Worm (Caenorhabditis elegans): ENCODE results near the gene R53.4.
A peak's percentile ranks its signal among the peaks of the same experiment; 100 is the strongest.

R53.4 gene

ce11 chrII:9936859-9937258 is 31.0 kb downstream of the R53.4 start, which contains the start of gene C05C10.3:
C05C10.3 (minus strand) TSS chrII:9936893.
- TF ChIP-seq tab-1 (GFP tag; IDR thresholded peaks at IDR 0.05), result no peak
- no peak for TF ChIP-seq ztf-29 (GFP tag; IDR thresholded peaks at IDR 0.05)
- no peak for TF ChIP-seq flt-1 (GFP tag; IDR thresholded peaks at IDR 0.05)
- TF ChIP-seq ztf-23 (GFP tag; IDR thresholded peaks at IDR 0.05), result no peak
- no peak for TF ChIP-seq ref-1 (GFP tag; conservative IDR thresholded peaks at IDR 0.05)
- no peak for TF ChIP-seq klf-2 (GFP tag; conservative IDR thresholded peaks at IDR 0.05)
- no peak for TF ChIP-seq med-1 (GFP tag; optimal IDR thresholded peaks at IDR 0.05; ENCODE audit: insufficient read depth)
- no peak for TF ChIP-seq cog-1 (tag; optimal IDR thresholded peaks at IDR 0.05)

- no peak for TF ChIP-seq ztf-29 (GFP tag; IDR thresholded peaks at IDR 0.05)
- TF ChIP-seq T22C8.4 (GFP tag; IDR thresholded peaks at IDR 0.05), result no peak
- no peak for TF ChIP-seq ref-1 (GFP tag; conservative IDR thresholded peaks at IDR 0.05)
- TF ChIP-seq klf-2 (GFP tag; conservative IDR thresholded peaks at IDR 0.05), result no peak
- no peak for TF ChIP-seq med-1 (GFP tag; optimal IDR thresholded peaks at IDR 0.05; ENCODE audit: insufficient read depth)
- no peak for TF ChIP-seq flt-1 (GFP tag; IDR thresholded peaks at IDR 0.05)
- TF ChIP-seq ztf-23 (GFP tag; IDR thresholded peaks at IDR 0.05), result no peak
- no peak for TF ChIP-seq cog-1 (tag; optimal IDR thresholded peaks at IDR 0.05)
- TF ChIP-seq tab-1 (GFP tag; IDR thresholded peaks at IDR 0.05), result no peak
Observed at ce11 chrII:9935664-9936063, 32.2 kb downstream of the R53.4 start.

ce11 chrII:9935044-9935599 is 32.7 kb downstream of the R53.4 start:
- TF ChIP-seq ztf-23 (GFP tag; IDR thresholded peaks at IDR 0.05) (no peak), cog-1 (tag; optimal IDR thresholded peaks at IDR 0.05) (no peak), tab-1 (GFP tag; IDR thresholded peaks at IDR 0.05) (no peak), ref-1 (GFP tag; conservative IDR thresholded peaks at IDR 0.05) (no peak), med-1 (GFP tag; optimal IDR thresholded peaks at IDR 0.05; ENCODE audit: insufficient read depth) (no peak)

- TF ChIP-seq ztf-23 (GFP tag; IDR thresholded peaks at IDR 0.05) (no peak), klf-2 (GFP tag; conservative IDR thresholded peaks at IDR 0.05) (no peak), ref-1 (GFP tag; conservative IDR thresholded peaks at IDR 0.05) (no peak), cog-1 (tag; optimal IDR thresholded peaks at IDR 0.05) (no peak), T22C8.4 (GFP tag; IDR thresholded peaks at IDR 0.05) (no peak), ztf-29 (GFP tag; IDR thresholded peaks at IDR 0.05) (no peak), tab-1 (GFP tag; IDR thresholded peaks at IDR 0.05) (no peak), flt-1 (GFP tag; IDR thresholded peaks at IDR 0.05) (no peak), med-1 (GFP tag; optimal IDR thresholded peaks at IDR 0.05; ENCODE audit: insufficient read depth) (no peak)
Observed at ce11 chrII:9934570-9934969, 33.3 kb downstream of the R53.4 start.

- TF ChIP-seq ztf-29 (GFP tag; IDR thresholded peaks at IDR 0.05), result no peak
- TF ChIP-seq T22C8.4 (GFP tag; IDR thresholded peaks at IDR 0.05), result no peak
- TF ChIP-seq flt-1 (GFP tag; IDR thresholded peaks at IDR 0.05), result no peak
- no peak for TF ChIP-seq cog-1 (tag; optimal IDR thresholded peaks at IDR 0.05)
- no peak for TF ChIP-seq ztf-23 (GFP tag; IDR thresholded peaks at IDR 0.05)
- no peak for TF ChIP-seq med-1 (GFP tag; optimal IDR thresholded peaks at IDR 0.05; ENCODE audit: insufficient read depth)
- no peak for TF ChIP-seq ref-1 (GFP tag; conservative IDR thresholded peaks at IDR 0.05)
- TF ChIP-seq tab-1 (GFP tag; IDR thresholded peaks at IDR 0.05), result no peak
- TF ChIP-seq klf-2 (GFP tag; conservative IDR thresholded peaks at IDR 0.05), result no peak
Observed at ce11 chrII:9933947-9934383, 33.9 kb downstream of the R53.4 start.

ce11 chrII:9931476-9931875 is 36.4 kb downstream of the R53.4 start, which contains the start of gene pho-11:
pho-11 (plus strand) TSS chrII:9931849.
- no peak for TF ChIP-seq cog-1 (tag; optimal IDR thresholded peaks at IDR 0.05)
- TF ChIP-seq med-1 (GFP tag; optimal IDR thresholded peaks at IDR 0.05; ENCODE audit: insufficient read depth), result no peak
- no peak for TF ChIP-seq ztf-23 (GFP tag; IDR thresholded peaks at IDR 0.05)
- no peak for TF ChIP-seq klf-2 (GFP tag; conservative IDR thresholded peaks at IDR 0.05)
- no peak for TF ChIP-seq tab-1 (GFP tag; IDR thresholded peaks at IDR 0.05)
- no peak for TF ChIP-seq ref-1 (GFP tag; conservative IDR thresholded peaks at IDR 0.05)
- TF ChIP-seq flt-1 (GFP tag; IDR thresholded peaks at IDR 0.05), result no peak
- TF ChIP-seq T22C8.4 (GFP tag; IDR thresholded peaks at IDR 0.05), result no peak

ce11 chrII:9931012-9931411 is 36.8 kb downstream of the R53.4 start:
- TF ChIP-seq cog-1 (tag; optimal IDR thresholded peaks at IDR 0.05) (no peak), T22C8.4 (GFP tag; IDR thresholded peaks at IDR 0.05) (no peak), med-1 (GFP tag; optimal IDR thresholded peaks at IDR 0.05; ENCODE audit: insufficient read depth) (no peak), flt-1 (GFP tag; IDR thresholded peaks at IDR 0.05) (peak; percentile 5; the same call in 1 of the 2 replicates)

ce11 chrII:9928470-9928869 is 39.4 kb downstream of the R53.4 start:
- no peak for TF ChIP-seq ref-1 (GFP tag; conservative IDR thresholded peaks at IDR 0.05)

- no peak for TF ChIP-seq ztf-23 (GFP tag; IDR thresholded peaks at IDR 0.05)
- TF ChIP-seq ref-1 (GFP tag; conservative IDR thresholded peaks at IDR 0.05), result no peak
- no peak for TF ChIP-seq klf-2 (GFP tag; conservative IDR thresholded peaks at IDR 0.05)
- no peak for TF ChIP-seq tab-1 (GFP tag; IDR thresholded peaks at IDR 0.05)
- TF ChIP-seq cog-1 (tag; optimal IDR thresholded peaks at IDR 0.05), result no peak
- no peak for TF ChIP-seq med-1 (GFP tag; optimal IDR thresholded peaks at IDR 0.05; ENCODE audit: insufficient read depth)
- TF ChIP-seq ztf-29 (GFP tag; IDR thresholded peaks at IDR 0.05), result no peak
- no peak for TF ChIP-seq flt-1 (GFP tag; IDR thresholded peaks at IDR 0.05)
- no peak for TF ChIP-seq T22C8.4 (GFP tag; IDR thresholded peaks at IDR 0.05)
Observed at ce11 chrII:9921622-9922269, 46.1 kb downstream of the R53.4 start, which contains the start of gene C05C10.2. C05C10.2 (plus strand) TSS chrII:9922219.

- no peak for TF ChIP-seq T22C8.4 (GFP tag; IDR thresholded peaks at IDR 0.05)
- no peak for TF ChIP-seq med-1 (GFP tag; optimal IDR thresholded peaks at IDR 0.05; ENCODE audit: insufficient read depth)
- TF ChIP-seq tab-1 (GFP tag; IDR thresholded peaks at IDR 0.05), result no peak
- TF ChIP-seq flt-1 (GFP tag; IDR thresholded peaks at IDR 0.05), result no peak
- TF ChIP-seq ref-1 (GFP tag; conservative IDR thresholded peaks at IDR 0.05), result no peak
- TF ChIP-seq ztf-29 (GFP tag; IDR thresholded peaks at IDR 0.05), result no peak
- no peak for TF ChIP-seq klf-2 (GFP tag; conservative IDR thresholded peaks at IDR 0.05)
- TF ChIP-seq ztf-23 (GFP tag; IDR thresholded peaks at IDR 0.05), result no peak
- TF ChIP-seq cog-1 (tag; optimal IDR thresholded peaks at IDR 0.05), result no peak
Observed at ce11 chrII:9920468-9920867, 47.4 kb downstream of the R53.4 start, which contains the start of gene pho-10. pho-10 (minus strand) TSS chrII:9920568.
